Worm (Caenorhabditis elegans): ENCODE data around the gene mnr-1.

Gene mnr-1

DNA sequence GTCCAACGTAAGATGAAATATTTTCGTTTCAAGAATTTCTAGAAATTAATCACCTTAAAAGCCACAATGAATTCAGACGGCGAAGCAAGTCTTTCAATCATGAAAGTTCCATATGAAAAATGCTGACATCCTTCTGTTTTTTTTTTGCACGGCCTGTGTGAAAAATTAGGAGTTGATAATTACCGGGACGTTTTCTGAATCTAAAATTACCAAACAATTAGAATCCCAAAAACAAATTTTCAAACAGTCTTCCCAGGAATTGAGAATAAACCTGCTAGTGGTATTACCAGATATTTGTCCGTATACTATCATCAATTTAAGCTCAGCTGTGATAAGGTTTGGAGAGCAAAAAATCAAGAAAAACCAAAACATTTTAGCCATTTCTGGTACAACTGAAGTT is 16.1 kb upstream of the mnr-1 start, which contains the start of gene Y44A6B.3:
Y44A6B.3 (minus strand) TSS at position 101 of the 400 bp plus-strand sequence.
- TF ChIP-seq unc-120 (tag; optimal IDR thresholded peaks at IDR 0.05; ENCODE audit: poor library complexity, severe bottlenecking) (no peak), mab-5 (tag; optimal IDR thresholded peaks at IDR 0.05) (no peak), ceh-83 (GFP tag; optimal IDR thresholded peaks at IDR 0.05) (no peak), snpc-4 (tag; optimal IDR thresholded peaks at IDR 0.05) (no peak), nhr-28 (tag; optimal IDR thresholded peaks at IDR 0.05) (no peak), drap-1 (GFP tag; optimal IDR thresholded peaks at IDR 0.05) (no peak), nhr-12 (tag; optimal IDR thresholded peaks at IDR 0.05) (no peak), ceh-39 (tag; optimal IDR thresholded peaks at IDR 0.05) (no peak), flh-1 (GFP tag; optimal IDR thresholded peaks at IDR 0.05) (no peak), elt-1 (tag; optimal IDR thresholded peaks at IDR 0.05; ENCODE audit: borderline replicate concordance, insufficient read depth) (no peak), nhr-2 (tag; optimal IDR thresholded peaks at IDR 0.05) (no peak), lin-13 (tag; optimal IDR thresholded peaks at IDR 0.05) (no peak), tbx-8 (GFP tag; optimal IDR thresholded peaks at IDR 0.05) (no peak), blmp-1 (tag; optimal IDR thresholded peaks at IDR 0.05) (no peak), M03D4.4 (tag; optimal IDR thresholded peaks at IDR 0.05) (no peak), lin-32 (GFP tag; optimal IDR thresholded peaks at IDR 0.05) (no peak), bed-3 (GFP tag; optimal IDR thresholded peaks at IDR 0.05) (no peak), ceh-43 (GFP tag; optimal IDR thresholded peaks at IDR 0.05) (no peak), elt-3 (tag; optimal IDR thresholded peaks at IDR 0.05) (no peak), mls-2 (tag; optimal IDR thresholded peaks at IDR 0.05) (no peak)

DNA sequence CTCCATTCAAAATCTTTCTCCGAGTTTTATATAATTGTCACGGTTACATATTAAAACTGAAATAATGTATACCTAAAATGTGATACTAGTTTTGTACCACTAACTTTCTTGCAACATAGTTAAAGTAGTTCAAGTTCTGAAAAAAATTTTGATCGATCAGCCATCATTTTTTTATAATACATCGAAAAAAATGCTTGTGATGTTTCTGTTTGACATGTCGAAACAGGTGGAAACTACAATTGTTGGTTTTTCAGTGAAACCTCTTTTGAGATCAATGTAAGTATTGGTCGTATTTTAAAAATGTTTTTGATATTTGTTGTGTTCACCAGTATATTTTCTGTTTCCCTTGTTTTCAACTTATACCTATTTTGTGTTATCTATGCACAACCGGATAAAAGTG is 15.2 kb upstream of the mnr-1 start, which contains the start of gene srxa-14:
srxa-14 (plus strand) TSS at position 301 of the 400 bp plus-strand sequence.
- no peak for TF ChIP-seq snpc-4 (tag; optimal IDR thresholded peaks at IDR 0.05)
- TF ChIP-seq nhr-12 (tag; optimal IDR thresholded peaks at IDR 0.05) = no peak
- TF ChIP-seq flh-1 (GFP tag; optimal IDR thresholded peaks at IDR 0.05) = no peak
- no peak for TF ChIP-seq nhr-237 (tag; optimal IDR thresholded peaks at IDR 0.05)
- TF ChIP-seq mep-1 (tag; optimal IDR thresholded peaks at IDR 0.05) = no peak
- no peak for TF ChIP-seq hlh-1 (tag; optimal IDR thresholded peaks at IDR 0.05)
- TF ChIP-seq lin-13 (tag; optimal IDR thresholded peaks at IDR 0.05) = no peak
- no peak for TF ChIP-seq sem-2 (GFP tag; optimal IDR thresholded peaks at IDR 0.05)
- TF ChIP-seq tbx-8 (GFP tag; optimal IDR thresholded peaks at IDR 0.05) = no peak
- TF ChIP-seq ceh-43 (GFP tag; optimal IDR thresholded peaks at IDR 0.05) = no peak
- no peak for TF ChIP-seq lsy-2 (tag; optimal IDR thresholded peaks at IDR 0.05)
- TF ChIP-seq zip-8 (tag; optimal IDR thresholded peaks at IDR 0.05) = no peak
- TF ChIP-seq ces-1 (GFP tag; optimal IDR thresholded peaks at IDR 0.05) = no peak
- TF ChIP-seq pha-4 (tag; optimal IDR thresholded peaks at IDR 0.05) = no peak
- TF ChIP-seq nhr-76 (tag; optimal IDR thresholded peaks at IDR 0.05) = no peak
- no peak for TF ChIP-seq sptf-1 (tag; optimal IDR thresholded peaks at IDR 0.05)
- TF ChIP-seq ztf-11 (tag; optimal IDR thresholded peaks at IDR 0.05) = no peak
- no peak for TF ChIP-seq nhr-2 (tag; optimal IDR thresholded peaks at IDR 0.05)
- TF ChIP-seq drap-1 (GFP tag; optimal IDR thresholded peaks at IDR 0.05) = no peak
- TF ChIP-seq bed-3 (GFP tag; optimal IDR thresholded peaks at IDR 0.05) = no peak

- TF ChIP-seq lin-32 (GFP tag; optimal IDR thresholded peaks at IDR 0.05) = no peak
- no peak for TF ChIP-seq nhr-237 (tag; optimal IDR thresholded peaks at IDR 0.05)
- no peak for TF ChIP-seq elt-3 (tag; optimal IDR thresholded peaks at IDR 0.05)
- no peak for TF ChIP-seq unc-39 (tag; optimal IDR thresholded peaks at IDR 0.05)
- TF ChIP-seq ham-2 (GFP tag; optimal IDR thresholded peaks at IDR 0.05) = no peak
- TF ChIP-seq M03D4.4 (tag; optimal IDR thresholded peaks at IDR 0.05) = no peak
- no peak for TF ChIP-seq flh-1 (GFP tag; optimal IDR thresholded peaks at IDR 0.05)
- no peak for TF ChIP-seq sptf-1 (tag; optimal IDR thresholded peaks at IDR 0.05)
- no peak for TF ChIP-seq mls-2 (tag; optimal IDR thresholded peaks at IDR 0.05)
- TF ChIP-seq nhr-28 (tag; optimal IDR thresholded peaks at IDR 0.05) = no peak
- TF ChIP-seq hlh-1 (tag; optimal IDR thresholded peaks at IDR 0.05) = no peak
- no peak for TF ChIP-seq drap-1 (GFP tag; optimal IDR thresholded peaks at IDR 0.05)
- no peak for TF ChIP-seq zip-8 (tag; optimal IDR thresholded peaks at IDR 0.05)
- TF ChIP-seq bed-3 (GFP tag; optimal IDR thresholded peaks at IDR 0.05) = no peak
- TF ChIP-seq sem-2 (GFP tag; optimal IDR thresholded peaks at IDR 0.05) = no peak
- TF ChIP-seq cnd-1 (tag; optimal IDR thresholded peaks at IDR 0.05) = no peak
- no peak for TF ChIP-seq ceh-39 (tag; optimal IDR thresholded peaks at IDR 0.05)
- no peak for TF ChIP-seq lin-13 (tag; optimal IDR thresholded peaks at IDR 0.05)
- TF ChIP-seq unc-62 (GFP tag; optimal IDR thresholded peaks at IDR 0.05) = no peak
These were observed 12.6 kb upstream of the mnr-1 start, which contains the start of gene srxa-15 for ce11 chrV:20641896-20642295. Gene srxa-15 (plus strand): TSS chrV:20642196.
